Worm (Caenorhabditis elegans) whole organism, L1 larva: ENCODE results near the gene H39E20.1.

Experiments used
- C16A3.4 ChIP-seq: fragments of 150-350 bp; optimal IDR thresholded peaks from 2 replicates; lab custom pipeline; 2014; ENCODE audit warnings: missing biosample characterization, missing genetic modification characterization
- F16B12.6 ChIP-seq: fragments of 150-350 bp; optimal IDR thresholded peaks from 2 replicates; lab custom pipeline; 2014; ENCODE audit warnings: missing biosample characterization, missing genetic modification characterization
- Y116A8C.19 ChIP-seq: sonication (generic microtip); optimal IDR thresholded peaks from 2 replicates; lab custom pipeline; 2016; ENCODE audit warnings: missing compliant biosample characterization, missing genetic modification characterization, borderline replicate concordance
- aly-2 ChIP-seq: fragments of 150-350 bp; optimal IDR thresholded peaks from 2 replicates; lab custom pipeline; 2014; ENCODE audit warnings: missing biosample characterization, missing genetic modification characterization
- blmp-1 ChIP-seq: fragments of 150-350 bp; optimal IDR thresholded peaks from 2 replicates; lab custom pipeline; 2014; ENCODE audit warnings: missing biosample characterization, missing genetic modification characterization
- ceh-82 ChIP-seq, 3 experiments: fragments of 150-350 bp in 1 of 3; sonication (generic microtip) in 2 of 3; optimal IDR thresholded peaks; 2 replicates each; lab custom pipeline; 2014 to 2017; ENCODE audit warnings: missing biosample characterization in 3 of 3, missing genetic modification characterization in 3 of 3
- ceh-90 ChIP-seq: sonication (generic microtip); optimal IDR thresholded peaks from 2 replicates; lab custom pipeline; 2016; ENCODE audit warnings: missing genetic modification characterization, missing compliant biosample characterization
- dsc-1 ChIP-seq: sonication (generic microtip); optimal IDR thresholded peaks from 2 replicates; lab custom pipeline; 2016; ENCODE audit warnings: mild to moderate bottlenecking, missing genetic modification characterization, missing compliant biosample characterization
- efl-3 ChIP-seq: fragments of 200-800 bp; sonication (Bioruptor generic); optimal IDR thresholded peaks from 2 replicates; lab custom pipeline; 2018; ENCODE audit warnings: mild to moderate bottlenecking, missing genetic modification characterization, missing compliant biosample characterization
- egl-27 ChIP-seq, 2 experiments: fragments of 150-350 bp in 1 of 2; sonication (generic microtip); optimal IDR thresholded peaks; 3 replicates each; lab custom pipeline; 2017 to 2018; ENCODE audit warnings: missing biosample characterization in 2 of 2, missing genetic modification characterization in 2 of 2, missing genetic modification reagents in 2 of 2
- elt-2 ChIP-seq: sonication (generic microtip); optimal IDR thresholded peaks from 2 replicates; lab custom pipeline; 2016; ENCODE audit warnings: missing genetic modification characterization, mild to moderate bottlenecking, inconsistent platforms, missing compliant biosample characterization, missing genetic modification reagents
- elt-3 ChIP-seq, 6 experiments: fragments of 150-350 bp in 1 of 6; sonication (generic microtip); optimal IDR thresholded peaks; 2 replicates each; lab custom pipeline; 2017 to 2018; ENCODE audit warnings: missing biosample characterization in 6 of 6, missing genetic modification characterization in 6 of 6, inconsistent platforms in 1 of 6
- ets-5 ChIP-seq: fragments of 200-800 bp; sonication (Bioruptor generic); IDR thresholded peaks from 2 replicates; pipeline ENCODE4 v1.3.6; 2022; ENCODE audit warnings: missing genetic modification characterization, missing compliant biosample characterization
- fkh-10 ChIP-seq: sonication (generic microtip); optimal IDR thresholded peaks from 2 replicates; lab custom pipeline; 2017; ENCODE audit warnings: missing biosample characterization, missing genetic modification reagents, missing genetic modification characterization
- fkh-8 ChIP-seq: sonication (generic microtip); optimal IDR thresholded peaks from 2 replicates; lab custom pipeline; 2016; ENCODE audit warnings: mild to moderate bottlenecking, missing genetic modification characterization, missing compliant biosample characterization
- fos-1 ChIP-seq: fragments of 150-350 bp; optimal IDR thresholded peaks from 2 replicates; lab custom pipeline; 2014; ENCODE audit warnings: missing biosample characterization, missing genetic modification characterization
- grh-1 ChIP-seq: fragments of 200-800 bp; sonication (Bioruptor generic); IDR thresholded peaks from 2 replicates; pipeline ENCODE4 v1.3.6; 2022; ENCODE audit warnings: missing genetic modification reagents, missing genetic modification characterization, missing compliant biosample characterization
- hlh-17 ChIP-seq: fragments of 200-800 bp; sonication (Bioruptor generic); optimal IDR thresholded peaks from 2 replicates; lab custom pipeline; 2018; ENCODE audit warnings: missing genetic modification characterization, mild to moderate bottlenecking, missing compliant biosample characterization, moderate library complexity, borderline replicate concordance
- hpl-2 ChIP-seq: fragments of 150-350 bp; optimal IDR thresholded peaks from 2 replicates; lab custom pipeline; 2014; ENCODE audit warnings: missing biosample characterization, missing genetic modification reagents, missing genetic modification characterization
- isw-1 ChIP-seq: fragments of 200-800 bp; sonication (Bioruptor generic); IDR thresholded peaks from 2 replicates; pipeline ENCODE4 v1.3.6; 2022; ENCODE audit warnings: missing genetic modification characterization, missing compliant biosample characterization
- jun-1 ChIP-seq: fragments of 150-350 bp; optimal IDR thresholded peaks from 2 replicates; lab custom pipeline; 2014; ENCODE audit warnings: missing biosample characterization, missing genetic modification reagents, missing genetic modification characterization
- lin-13 ChIP-seq: fragments of 150-350 bp; optimal IDR thresholded peaks from 2 replicates; lab custom pipeline; 2014; ENCODE audit warnings: missing biosample characterization, missing genetic modification reagents, missing genetic modification characterization
- lin-35 ChIP-seq, 2 experiments: fragments of 150-350 bp; optimal IDR thresholded peaks; 2 replicates each; lab custom pipeline; 2014; ENCODE audit warnings: missing biosample characterization in 2 of 2, missing genetic modification characterization in 2 of 2, missing genetic modification reagents in 2 of 2
- lin-39 ChIP-seq: fragments of 150-350 bp; optimal IDR thresholded peaks from 2 replicates; lab custom pipeline; 2014; ENCODE audit warnings: missing biosample characterization, missing genetic modification reagents, missing genetic modification characterization
- lir-3 ChIP-seq: sonication (generic microtip); optimal IDR thresholded peaks from 2 replicates; lab custom pipeline; 2016; ENCODE audit warnings: mild to moderate bottlenecking, missing genetic modification characterization, moderate library complexity, missing compliant biosample characterization; ENCODE audit not compliant: poor library complexity
- lsy-2 ChIP-seq, 2 experiments: fragments of 150-350 bp; optimal IDR thresholded peaks; 2 replicates each; lab custom pipeline; 2014; ENCODE audit warnings: missing biosample characterization in 2 of 2, missing genetic modification characterization in 2 of 2
- mab-9 ChIP-seq: fragments of 200-800 bp; sonication (Bioruptor generic); IDR thresholded peaks from 2 replicates; pipeline ENCODE4 v1.3.6; 2022; ENCODE audit warnings: missing genetic modification reagents, missing genetic modification characterization, missing compliant biosample characterization
- nhr-11 ChIP-seq: fragments of 150-350 bp; optimal IDR thresholded peaks from 2 replicates; lab custom pipeline; 2014; ENCODE audit warnings: missing biosample characterization, missing genetic modification characterization
- nhr-19 ChIP-seq: fragments of 200-800 bp; sonication (Bioruptor generic); conservative IDR thresholded peaks from 2 replicates; pipeline ENCODE4 v1.3.6; 2022; ENCODE audit warnings: missing genetic modification characterization, missing compliant biosample characterization
- nhr-28 ChIP-seq: fragments of 150-350 bp; optimal IDR thresholded peaks from 2 replicates; lab custom pipeline; 2014; ENCODE audit warnings: missing biosample characterization, missing genetic modification characterization
- nhr-77 ChIP-seq: fragments of 150-350 bp; optimal IDR thresholded peaks from 2 replicates; lab custom pipeline; 2014; ENCODE audit warnings: missing biosample characterization, missing genetic modification characterization
- nhr-85 ChIP-seq: sonication (generic microtip); peaks from one replicate; lab custom pipeline; 2016; ENCODE audit warnings: missing genetic modification characterization, inconsistent platforms, missing compliant biosample characterization
- nhr-90 ChIP-seq: sonication (generic microtip); optimal IDR thresholded peaks from 2 replicates; lab custom pipeline; 2016; ENCODE audit warnings: mild to moderate bottlenecking, missing genetic modification characterization, missing compliant biosample characterization; ENCODE audit not compliant: poor library complexity
- pag-3 ChIP-seq: sonication (generic microtip); optimal IDR thresholded peaks from 2 replicates; lab custom pipeline; 2017; ENCODE audit warnings: missing genetic modification characterization, mild to moderate bottlenecking, missing compliant biosample characterization, antibody characterized with exemption, borderline replicate concordance; ENCODE audit not compliant: insufficient read depth
- pax-3 ChIP-seq: fragments of 200-800 bp; sonication (Bioruptor generic); optimal IDR thresholded peaks from 2 replicates; lab custom pipeline; 2018; ENCODE audit warnings: mild to moderate bottlenecking, missing genetic modification characterization, moderate library complexity, missing compliant biosample characterization
- rnt-1 ChIP-seq: sonication (generic microtip); optimal IDR thresholded peaks from 2 replicates; lab custom pipeline; 2016; ENCODE audit warnings: mild to moderate bottlenecking, missing genetic modification characterization, moderate library complexity, missing compliant biosample characterization
- skn-1 ChIP-seq: fragments of 150-350 bp; optimal IDR thresholded peaks from 2 replicates; lab custom pipeline; 2014; ENCODE audit warnings: missing biosample characterization, missing genetic modification characterization
- snu-23 ChIP-seq: sonication (generic microtip); optimal IDR thresholded peaks from 2 replicates; lab custom pipeline; 2016; ENCODE audit warnings: missing genetic modification characterization, missing compliant biosample characterization
- sptf-1 ChIP-seq: fragments of 150-350 bp; optimal IDR thresholded peaks from 2 replicates; lab custom pipeline; 2014; ENCODE audit warnings: missing biosample characterization, missing genetic modification characterization
- sup-37 ChIP-seq: fragments of 200-800 bp; sonication (Bioruptor generic); optimal IDR thresholded peaks from 2 replicates; lab custom pipeline; 2018; ENCODE audit warnings: mild to moderate bottlenecking, missing genetic modification characterization, missing compliant biosample characterization
- swsn-7 ChIP-seq: sonication (generic microtip); optimal IDR thresholded peaks from 2 replicates; lab custom pipeline; 2016; ENCODE audit warnings: missing genetic modification characterization, missing compliant biosample characterization
- unc-130 ChIP-seq: fragments of 150-350 bp; optimal IDR thresholded peaks from 2 replicates; lab custom pipeline; 2017; ENCODE audit warnings: missing biosample characterization, missing genetic modification characterization, inconsistent platforms
- unc-98 ChIP-seq: fragments of 200-800 bp; sonication (Bioruptor generic); IDR thresholded peaks from 2 replicates; pipeline ENCODE4 v1.3.6; 2022; ENCODE audit warnings: missing genetic modification characterization, missing compliant biosample characterization
- zag-1 ChIP-seq: fragments of 150-350 bp; optimal IDR thresholded peaks from 2 replicates; lab custom pipeline; 2014; ENCODE audit warnings: missing biosample characterization, missing genetic modification characterization
- zip-4 ChIP-seq: fragments of 200-800 bp; sonication (Bioruptor generic); optimal IDR thresholded peaks from 2 replicates; lab custom pipeline; 2018; ENCODE audit warnings: mild to moderate bottlenecking, missing genetic modification characterization, moderate library complexity, missing compliant biosample characterization
- ztf-11 ChIP-seq, 2 experiments: sonication (generic microtip); optimal IDR thresholded peaks; 2 replicates each; lab custom pipeline; 2016 to 2017; ENCODE audit warnings: missing genetic modification characterization in 2 of 2, missing biosample characterization in 1 of 2, missing compliant biosample characterization in 1 of 2
- ztf-4 ChIP-seq: fragments of 150-350 bp; optimal IDR thresholded peaks from 2 replicates; lab custom pipeline; 2014; ENCODE audit warnings: missing biosample characterization, missing genetic modification characterization

H39E20.1 gene

ce11 chrX:1424509-1424908 lies 27.1 kb upstream of the H39E20.1 start, which contains the start of gene F19G12.3:
TSS of gene F19G12.3 (plus strand) at chrX:1424809.
- peak; percentile 7 for TF ChIP-seq fkh-8 (tag; lab: Kevin White, UChicago)
- TF ChIP-seq mab-9 (GFP tag; lab: Robert Waterston, UW) = no peak
- peak; percentile 42 for TF ChIP-seq skn-1 (tag; lab: Kevin White, UChicago)

DNA sequence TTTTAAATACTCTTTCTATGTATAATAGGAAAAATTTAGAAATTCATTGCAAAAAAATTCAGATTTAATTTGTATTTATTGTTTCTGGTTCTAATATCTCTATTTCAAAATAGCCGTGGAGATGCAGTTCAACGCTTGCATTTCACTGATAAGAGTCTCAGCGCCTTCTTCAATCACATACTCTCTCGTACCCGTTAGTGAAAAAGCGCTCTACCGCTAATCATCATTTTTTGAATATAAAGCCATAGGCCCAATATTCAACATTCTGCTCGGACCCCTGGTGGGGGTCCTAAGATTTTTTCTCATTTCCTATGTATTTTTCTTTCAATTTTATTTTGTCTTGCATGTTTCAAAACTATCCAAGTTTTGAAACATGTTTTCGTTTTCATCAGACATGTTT lies 23.1 kb upstream of the H39E20.1 start:
- TF ChIP-seq nhr-19 (GFP tag; lab: Robert Waterston, UW) = no peak
- no peak for TF ChIP-seq hpl-2 (GFP tag; lab: Kevin White, UChicago)
- TF ChIP-seq elt-3 (tag; optimal IDR thresholded peaks at IDR 0.05; lab: Kevin White, UChicago) = peak in 1 of 6 experiments; percentile 30
- TF ChIP-seq fos-1 (tag; lab: Kevin White, UChicago) = no peak
- TF ChIP-seq zag-1 (tag; lab: Kevin White, UChicago) = no peak
- TF ChIP-seq F16B12.6 = no peak
- TF ChIP-seq skn-1 (tag; lab: Kevin White, UChicago) = peak; percentile 100
- no peak for TF ChIP-seq ets-5
- TF ChIP-seq ceh-90 = no peak
- TF ChIP-seq, all 84 proteins: peak for 2

DNA sequence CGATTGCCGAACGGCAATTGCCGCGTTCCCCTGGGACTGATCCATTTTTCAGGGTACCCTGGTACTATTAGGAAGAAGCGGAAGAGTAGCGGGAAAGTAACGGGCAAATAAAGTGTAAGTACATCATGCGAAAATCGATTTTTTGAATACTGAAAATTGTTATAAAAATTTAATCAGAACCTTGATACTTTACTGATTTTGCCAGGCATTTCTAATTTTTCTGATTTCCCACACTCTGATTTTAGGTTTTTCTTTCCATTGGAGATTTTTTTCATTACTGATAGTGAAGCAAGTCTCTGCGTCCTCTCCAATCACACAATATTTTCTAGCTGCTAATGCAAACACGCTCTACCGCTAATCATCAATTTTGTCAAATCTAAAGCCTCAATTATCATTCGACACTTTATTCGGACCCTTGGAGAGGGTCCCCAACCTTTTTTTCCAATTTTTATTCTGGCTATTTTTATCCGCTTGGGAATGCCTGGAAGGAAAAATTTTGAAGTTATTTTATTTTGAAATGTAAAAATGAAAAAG lies 21.8 kb upstream of the H39E20.1 start, which contains the start of gene F19G12.9:
Gene F19G12.9 (plus strand): TSS at position 51 of the 534 bp plus-strand sequence.
- TF ChIP-seq lin-13 (GFP tag; lab: Kevin White, UChicago) = no peak
- TF ChIP-seq nhr-85 (tag; lab: Kevin White, UChicago) = no peak
- TF ChIP-seq hpl-2 (GFP tag; lab: Kevin White, UChicago) = no peak
- TF ChIP-seq nhr-11 (tag; lab: Kevin White, UChicago) = no peak
- no peak for TF ChIP-seq unc-98 (GFP tag; lab: Robert Waterston, UW)
- TF ChIP-seq isw-1 (GFP tag; lab: Robert Waterston, UW) = no peak
- TF ChIP-seq elt-2 (tag; lab: Kevin White, UChicago) = peak; percentile 7
- TF ChIP-seq Y116A8C.19 (tag; lab: Kevin White, UChicago) = no peak
- TF ChIP-seq blmp-1 (tag; lab: Kevin White, UChicago) = peak; percentile 20
- no peak for TF ChIP-seq sup-37 (GFP tag; lab: Kevin White, UChicago)
- TF ChIP-seq jun-1 (tag; lab: Kevin White, UChicago) = no peak
- no peak for TF ChIP-seq nhr-77
- no peak for TF ChIP-seq nhr-28
- TF ChIP-seq nhr-19 (GFP tag; lab: Robert Waterston, UW) = no peak
- no peak for TF ChIP-seq fkh-10 (GFP tag; lab: Kevin White, UChicago)
- TF ChIP-seq egl-27 (tag; optimal IDR thresholded peaks at IDR 0.05; lab: Kevin White, UChicago) = no peak
- TF ChIP-seq grh-1 = no peak
- no peak for TF ChIP-seq pax-3 (tag; lab: Kevin White, UChicago)
- no peak for TF ChIP-seq lin-39 (tag; lab: Kevin White, UChicago)
- no peak for TF ChIP-seq ets-5
- no peak for TF ChIP-seq sptf-1 (tag; lab: Kevin White, UChicago)
- peak; percentile 29 for TF ChIP-seq rnt-1 (tag; lab: Kevin White, UChicago)
- no peak for TF ChIP-seq nhr-90 (tag; lab: Kevin White, UChicago)
- TF ChIP-seq unc-130 = no peak
- TF ChIP-seq efl-3 (GFP tag; lab: Kevin White, UChicago) = no peak
- TF ChIP-seq lsy-2 (tag; optimal IDR thresholded peaks at IDR 0.05; lab: Kevin White, UChicago) = no peak
- no peak for TF ChIP-seq dsc-1 (tag; lab: Kevin White, UChicago)
- no peak for TF ChIP-seq lir-3 (tag; lab: Kevin White, UChicago)
- no peak for TF ChIP-seq pag-3 (tag; lab: Kevin White, UChicago)
- TF ChIP-seq ceh-82 (tag; optimal IDR thresholded peaks at IDR 0.05; lab: Kevin White, UChicago) = no peak
- peak; percentile 96 for TF ChIP-seq skn-1 (tag; lab: Kevin White, UChicago)
- no peak for TF ChIP-seq C16A3.4 (tag; lab: Kevin White, UChicago)
- no peak for TF ChIP-seq swsn-7 (tag; lab: Kevin White, UChicago)
- TF ChIP-seq zip-4 = no peak
- no peak for TF ChIP-seq ztf-11 (tag; optimal IDR thresholded peaks at IDR 0.05; lab: Kevin White, UChicago)
- peak in 1 of 2 experiments; percentile 54 for TF ChIP-seq lin-35 (GFP tag; optimal IDR thresholded peaks at IDR 0.05; lab: Kevin White, UChicago)
- no peak for TF ChIP-seq ztf-4 (tag; lab: Kevin White, UChicago)
- TF ChIP-seq hlh-17 (GFP tag; lab: Kevin White, UChicago) = no peak
- no peak for TF ChIP-seq snu-23 (GFP tag; lab: Kevin White, UChicago)
- TF ChIP-seq aly-2 (tag; lab: Kevin White, UChicago) = no peak
